Worm (Caenorhabditis elegans) whole organism, L1 larva: Measurements from ENCODE around the gene T09A5.15.

Experiments
- C16A3.4 ChIP-seq: fragments of 150-350 bp; optimal IDR thresholded peaks from 2 replicates; lab custom pipeline; 2014; ENCODE audit warnings: missing biosample characterization, missing genetic modification characterization
- C34B4.2 ChIP-seq: sonication (generic microtip); optimal IDR thresholded peaks from 2 replicates; lab custom pipeline; 2017; ENCODE audit warnings: mild to moderate bottlenecking, missing genetic modification characterization, missing compliant biosample characterization
- Y116A8C.19 ChIP-seq: sonication (generic microtip); optimal IDR thresholded peaks from 2 replicates; lab custom pipeline; 2016; ENCODE audit warnings: missing compliant biosample characterization, missing genetic modification characterization, borderline replicate concordance
- alr-1 ChIP-seq: fragments of 200-800 bp; sonication (Bioruptor generic); optimal IDR thresholded peaks from 2 replicates; lab custom pipeline; 2018; ENCODE audit warnings: borderline replicate concordance, mild to moderate bottlenecking, missing genetic modification characterization, missing compliant biosample characterization
- ceh-63 ChIP-seq: fragments of 200-800 bp; sonication (Bioruptor generic); optimal IDR thresholded peaks from 2 replicates; lab custom pipeline; 2018; ENCODE audit warnings: mild to moderate bottlenecking, missing genetic modification characterization, missing compliant biosample characterization
- ceh-8 ChIP-seq: fragments of 200-800 bp; sonication (Bioruptor generic); optimal IDR thresholded peaks from 2 replicates; lab custom pipeline; 2018; ENCODE audit warnings: mild to moderate bottlenecking, missing genetic modification characterization, moderate library complexity, missing compliant biosample characterization
- ceh-88 ChIP-seq: fragments of 200-800 bp; sonication (Bioruptor generic); IDR thresholded peaks from 2 replicates; pipeline ENCODE4 v1.3.6; 2022; ENCODE audit warnings: missing genetic modification characterization, missing compliant biosample characterization
- dpl-1 ChIP-seq, 3 experiments: fragments of 150-350 bp in 2 of 3; sonication (generic microtip) in 1 of 3; optimal IDR thresholded peaks; 2 replicates each; lab custom pipeline; 2014 to 2017; ENCODE audit warnings: missing biosample characterization in 3 of 3, missing genetic modification characterization in 3 of 3, missing genetic modification reagents in 3 of 3
- dsc-1 ChIP-seq: sonication (generic microtip); optimal IDR thresholded peaks from 2 replicates; lab custom pipeline; 2016; ENCODE audit warnings: mild to moderate bottlenecking, missing genetic modification characterization, missing compliant biosample characterization
- efl-1 ChIP-seq, 4 experiments: fragments of 150-350 bp; optimal IDR thresholded peaks in 3 of 4; peaks in 1 of 4; 1 replicate in 1 of 4; 2 replicates in 3 of 4; lab custom pipeline; 2014; ENCODE audit warnings: missing biosample characterization in 2 of 4, missing genetic modification characterization in 2 of 4, missing genetic modification reagents in 2 of 4
- egl-27 ChIP-seq, 2 experiments: fragments of 150-350 bp in 1 of 2; sonication (generic microtip); optimal IDR thresholded peaks; 3 replicates each; lab custom pipeline; 2017 to 2018; ENCODE audit warnings: missing biosample characterization in 2 of 2, missing genetic modification characterization in 2 of 2, missing genetic modification reagents in 2 of 2
- elt-2 ChIP-seq: sonication (generic microtip); optimal IDR thresholded peaks from 2 replicates; lab custom pipeline; 2016; ENCODE audit warnings: missing genetic modification characterization, mild to moderate bottlenecking, inconsistent platforms, missing compliant biosample characterization, missing genetic modification reagents
- ets-5 ChIP-seq: fragments of 200-800 bp; sonication (Bioruptor generic); IDR thresholded peaks from 2 replicates; pipeline ENCODE4 v1.3.6; 2022; ENCODE audit warnings: missing genetic modification characterization, missing compliant biosample characterization
- fkh-10 ChIP-seq: sonication (generic microtip); optimal IDR thresholded peaks from 2 replicates; lab custom pipeline; 2017; ENCODE audit warnings: missing biosample characterization, missing genetic modification reagents, missing genetic modification characterization
- fkh-4 ChIP-seq: sonication (generic microtip); optimal IDR thresholded peaks from 2 replicates; lab custom pipeline; 2016; ENCODE audit warnings: missing compliant biosample characterization, missing genetic modification characterization, borderline replicate concordance
- fkh-8 ChIP-seq: sonication (generic microtip); optimal IDR thresholded peaks from 2 replicates; lab custom pipeline; 2016; ENCODE audit warnings: mild to moderate bottlenecking, missing genetic modification characterization, missing compliant biosample characterization
- fos-1 ChIP-seq: fragments of 150-350 bp; optimal IDR thresholded peaks from 2 replicates; lab custom pipeline; 2014; ENCODE audit warnings: missing biosample characterization, missing genetic modification characterization
- hlh-17 ChIP-seq: fragments of 200-800 bp; sonication (Bioruptor generic); optimal IDR thresholded peaks from 2 replicates; lab custom pipeline; 2018; ENCODE audit warnings: missing genetic modification characterization, mild to moderate bottlenecking, missing compliant biosample characterization, moderate library complexity, borderline replicate concordance
- hlh-4 ChIP-seq: sonication (generic microtip); optimal IDR thresholded peaks from 2 replicates; lab custom pipeline; 2016; ENCODE audit warnings: mild to moderate bottlenecking, missing genetic modification characterization, missing compliant biosample characterization
- irx-1 ChIP-seq: sonication (generic microtip); optimal IDR thresholded peaks from 2 replicates; lab custom pipeline; 2016; ENCODE audit warnings: missing genetic modification characterization, missing compliant biosample characterization
- isw-1 ChIP-seq: fragments of 200-800 bp; sonication (Bioruptor generic); IDR thresholded peaks from 2 replicates; pipeline ENCODE4 v1.3.6; 2022; ENCODE audit warnings: missing genetic modification characterization, missing compliant biosample characterization
- jun-1 ChIP-seq: fragments of 150-350 bp; optimal IDR thresholded peaks from 2 replicates; lab custom pipeline; 2014; ENCODE audit warnings: missing biosample characterization, missing genetic modification reagents, missing genetic modification characterization
- lin-13 ChIP-seq: fragments of 150-350 bp; optimal IDR thresholded peaks from 2 replicates; lab custom pipeline; 2014; ENCODE audit warnings: missing biosample characterization, missing genetic modification reagents, missing genetic modification characterization
- lin-15B ChIP-seq: fragments of 150-350 bp; sonication (generic microtip); optimal IDR thresholded peaks from 3 replicates; lab custom pipeline; 2014; ENCODE audit warnings: missing biosample characterization, missing genetic modification characterization
- lin-39 ChIP-seq: fragments of 150-350 bp; optimal IDR thresholded peaks from 2 replicates; lab custom pipeline; 2014; ENCODE audit warnings: missing biosample characterization, missing genetic modification reagents, missing genetic modification characterization
- lir-3 ChIP-seq: sonication (generic microtip); optimal IDR thresholded peaks from 2 replicates; lab custom pipeline; 2016; ENCODE audit warnings: mild to moderate bottlenecking, missing genetic modification characterization, moderate library complexity, missing compliant biosample characterization; ENCODE audit not compliant: poor library complexity
- mab-9 ChIP-seq: fragments of 200-800 bp; sonication (Bioruptor generic); IDR thresholded peaks from 2 replicates; pipeline ENCODE4 v1.3.6; 2022; ENCODE audit warnings: missing genetic modification reagents, missing genetic modification characterization, missing compliant biosample characterization
- mdl-1 ChIP-seq, 2 experiments: fragments of 150-350 bp; optimal IDR thresholded peaks; 2 replicates each; lab custom pipeline; 2014 to 2017; ENCODE audit warnings: missing biosample characterization in 2 of 2, missing genetic modification characterization in 2 of 2, inconsistent platforms in 1 of 2
- nhr-12 ChIP-seq: sonication (generic microtip); optimal IDR thresholded peaks from 2 replicates; lab custom pipeline; 2017; ENCODE audit warnings: missing biosample characterization, missing genetic modification characterization
- nhr-20 ChIP-seq: sonication (generic microtip); optimal IDR thresholded peaks from 2 replicates; lab custom pipeline; 2016; ENCODE audit warnings: mild to moderate bottlenecking, missing genetic modification characterization, missing compliant biosample characterization
- nhr-237 ChIP-seq: fragments of 150-350 bp; optimal IDR thresholded peaks from 2 replicates; lab custom pipeline; 2014; ENCODE audit warnings: missing biosample characterization, missing genetic modification characterization
- nhr-71 ChIP-seq: sonication (generic microtip); optimal IDR thresholded peaks from 2 replicates; lab custom pipeline; 2016; ENCODE audit warnings: mild to moderate bottlenecking, missing genetic modification characterization, moderate library complexity, missing compliant biosample characterization
- nhr-76 ChIP-seq: sonication (generic microtip); optimal IDR thresholded peaks from 2 replicates; lab custom pipeline; 2017; ENCODE audit warnings: missing biosample characterization, missing genetic modification characterization
- nhr-85 ChIP-seq: sonication (generic microtip); peaks from one replicate; lab custom pipeline; 2016; ENCODE audit warnings: missing genetic modification characterization, inconsistent platforms, missing compliant biosample characterization
- pax-3 ChIP-seq: fragments of 200-800 bp; sonication (Bioruptor generic); optimal IDR thresholded peaks from 2 replicates; lab custom pipeline; 2018; ENCODE audit warnings: mild to moderate bottlenecking, missing genetic modification characterization, moderate library complexity, missing compliant biosample characterization
- rnt-1 ChIP-seq: sonication (generic microtip); optimal IDR thresholded peaks from 2 replicates; lab custom pipeline; 2016; ENCODE audit warnings: mild to moderate bottlenecking, missing genetic modification characterization, moderate library complexity, missing compliant biosample characterization
- snpc-4 ChIP-seq: fragments of 150-350 bp; optimal IDR thresholded peaks from 2 replicates; lab custom pipeline; 2014; ENCODE audit warnings: missing biosample characterization, missing genetic modification characterization
- sox-4 ChIP-seq: sonication (generic microtip); optimal IDR thresholded peaks from 2 replicates; lab custom pipeline; 2016; ENCODE audit warnings: missing genetic modification characterization, missing compliant biosample characterization
- sptf-1 ChIP-seq: fragments of 150-350 bp; optimal IDR thresholded peaks from 2 replicates; lab custom pipeline; 2014; ENCODE audit warnings: missing biosample characterization, missing genetic modification characterization
- swsn-7 ChIP-seq: sonication (generic microtip); optimal IDR thresholded peaks from 2 replicates; lab custom pipeline; 2016; ENCODE audit warnings: missing genetic modification characterization, missing compliant biosample characterization
- tlp-1 ChIP-seq: fragments of 150-350 bp; optimal IDR thresholded peaks from 2 replicates; lab custom pipeline; 2014; ENCODE audit warnings: missing biosample characterization, missing genetic modification characterization
- unc-130 ChIP-seq: fragments of 150-350 bp; optimal IDR thresholded peaks from 2 replicates; lab custom pipeline; 2017; ENCODE audit warnings: missing biosample characterization, missing genetic modification characterization, inconsistent platforms
- unc-62 ChIP-seq: fragments of 150-350 bp; optimal IDR thresholded peaks from 2 replicates; lab custom pipeline; 2014; ENCODE audit warnings: missing biosample characterization, missing genetic modification reagents, missing genetic modification characterization
- xbp-1 ChIP-seq: sonication (generic microtip); optimal IDR thresholded peaks from 2 replicates; lab custom pipeline; 2016; ENCODE audit warnings: missing genetic modification characterization, missing compliant biosample characterization
- zag-1 ChIP-seq: fragments of 150-350 bp; optimal IDR thresholded peaks from 2 replicates; lab custom pipeline; 2014; ENCODE audit warnings: missing biosample characterization, missing genetic modification characterization
- ztf-11 ChIP-seq, 2 experiments: sonication (generic microtip); optimal IDR thresholded peaks; 2 replicates each; lab custom pipeline; 2016 to 2017; ENCODE audit warnings: missing genetic modification characterization in 2 of 2, missing biosample characterization in 1 of 2, missing compliant biosample characterization in 1 of 2
- ztf-4 ChIP-seq: fragments of 150-350 bp; optimal IDR thresholded peaks from 2 replicates; lab custom pipeline; 2014; ENCODE audit warnings: missing biosample characterization, missing genetic modification characterization

Gene T09A5.15

DNA sequence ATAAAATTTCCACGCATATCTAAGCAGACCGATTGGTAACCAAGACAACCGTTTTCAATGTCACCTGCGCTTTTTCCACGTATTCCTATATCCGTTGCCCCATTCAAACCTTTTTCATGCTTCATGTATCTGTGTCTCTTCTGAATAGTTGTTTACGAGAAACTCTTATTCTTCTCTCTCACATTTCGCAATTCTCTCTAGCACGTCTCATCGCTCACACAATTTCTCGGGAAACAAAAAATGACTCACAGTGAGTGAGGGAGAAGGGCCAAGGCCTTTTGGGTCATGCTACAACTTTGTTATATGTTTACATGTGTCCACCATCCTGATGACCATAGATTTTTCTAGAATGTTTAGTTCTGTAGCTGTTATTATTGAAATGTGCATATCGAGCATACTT, 29.5 kb downstream of the T09A5.15 start (continued):
- TF ChIP-seq xbp-1 (tag; lab: Kevin White, UChicago) (peak; percentile 31), lin-39 (tag; lab: Kevin White, UChicago) (no peak), nhr-12 (tag; lab: Kevin White, UChicago) (no peak), mab-9 (GFP tag; lab: Robert Waterston, UW) (no peak), ceh-63 (GFP tag; lab: Kevin White, UChicago) (no peak), unc-62 (GFP tag; lab: Kevin White, UChicago) (no peak), elt-2 (tag; lab: Kevin White, UChicago) (no peak), swsn-7 (tag; lab: Kevin White, UChicago) (peak; percentile 37), sox-4 (tag; lab: Kevin White, UChicago) (peak; percentile 22), ceh-8 (GFP tag; lab: Kevin White, UChicago) (no peak), mdl-1 (tag; optimal IDR thresholded peaks at IDR 0.05; lab: Kevin White, UChicago) (no peak), nhr-20 (tag; lab: Kevin White, UChicago) (peak; percentile 54), efl-1 (optimal IDR thresholded peaks at IDR 0.05; lab: Kevin White, UChicago) (peak; percentile 14 to 37), efl-1 (GFP tag; optimal IDR thresholded peaks at IDR 0.05 in 1 of 2; lab: Kevin White, UChicago) (no peak), C16A3.4 (tag; lab: Kevin White, UChicago) (peak; percentile 9), C34B4.2 (tag; lab: Kevin White, UChicago) (no peak), dsc-1 (tag; lab: Kevin White, UChicago) (peak; percentile 16), irx-1 (tag; lab: Kevin White, UChicago) (no peak), pax-3 (tag; lab: Kevin White, UChicago) (peak; percentile 50), ets-5 (GFP tag; lab: Robert Waterston, UW) (no peak), Y116A8C.19 (no peak), zag-1 (tag; lab: Kevin White, UChicago) (no peak), hlh-17 (GFP tag; lab: Kevin White, UChicago) (no peak), egl-27 (tag; optimal IDR thresholded peaks at IDR 0.05; lab: Kevin White, UChicago) (peak; percentile 7 to 11), lin-15B (tag; lab: Kevin White, UChicago) (no peak), dpl-1 (GFP tag; optimal IDR thresholded peaks at IDR 0.05; lab: Kevin White, UChicago) (peak in 1 of 3 experiments; percentile 17), nhr-237 (tag; lab: Kevin White, UChicago) (peak; percentile 25), hlh-4 (tag; lab: Kevin White, UChicago) (no peak), lin-13 (GFP tag; lab: Kevin White, UChicago) (no peak), fkh-8 (tag; lab: Kevin White, UChicago) (peak; percentile 98), isw-1 (no peak), snpc-4 (tag; lab: Kevin White, UChicago) (peak; percentile 28), tlp-1 (tag; lab: Kevin White, UChicago) (no peak), lir-3 (no peak), ceh-88 (GFP tag; lab: Robert Waterston, UW) (no peak), fos-1 (tag; lab: Kevin White, UChicago) (peak; percentile 67), fkh-10 (GFP tag; lab: Kevin White, UChicago) (peak; percentile 25), nhr-71 (tag; lab: Kevin White, UChicago) (peak; percentile 83), ztf-4 (tag; lab: Kevin White, UChicago) (peak; percentile 46), nhr-76 (no peak), unc-130 (tag; lab: Kevin White, UChicago) (no peak), ztf-11 (tag; optimal IDR thresholded peaks at IDR 0.05; lab: Kevin White, UChicago) (no peak), alr-1 (tag; lab: Kevin White, UChicago) (no peak), jun-1 (tag; lab: Kevin White, UChicago) (peak; percentile 67), sptf-1 (no peak), fkh-4 (tag; lab: Kevin White, UChicago) (no peak), rnt-1 (peak; percentile 33), nhr-85 (no peak)
